In the genomic region with DNA sequence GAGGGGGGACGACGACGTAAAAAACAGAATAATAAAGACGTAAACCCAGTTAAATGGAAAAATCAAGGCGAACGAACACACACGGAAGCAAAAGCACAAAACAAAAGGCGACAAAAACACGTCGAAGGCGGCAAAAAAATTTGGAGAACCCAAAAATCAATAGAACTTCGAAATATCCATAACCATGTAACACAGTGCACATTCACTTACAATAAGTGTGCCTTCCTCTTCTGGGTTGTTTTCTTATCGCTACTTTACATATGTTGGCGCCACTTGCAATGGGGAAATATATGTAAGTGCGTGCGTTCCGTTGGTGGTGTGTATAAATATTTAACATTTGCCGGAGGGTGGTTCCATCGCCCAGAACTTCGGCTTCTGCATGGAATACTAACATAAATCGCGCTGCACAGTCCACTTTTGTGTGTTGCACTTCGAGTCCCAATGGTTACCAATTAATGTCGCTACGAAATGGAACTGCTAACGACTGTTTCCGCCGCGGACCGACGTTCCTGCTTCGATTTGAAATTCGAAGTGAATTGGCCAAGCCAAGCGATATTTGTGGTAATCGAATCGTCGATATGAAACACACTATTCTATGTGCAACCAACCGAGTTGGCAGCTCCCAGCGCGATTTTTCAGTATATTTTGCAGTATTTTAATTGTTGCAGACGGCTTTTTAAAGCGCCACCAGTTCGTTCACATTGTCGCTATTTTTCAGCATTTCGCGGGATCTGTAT, we compare ENCODE assay signal across 1 fruit fly cellular context.
TF ChIP-seq lines count a peak whose summit lies in the region.

A gene (minus strand): TSS at position 542 of the 737 bp plus-strand sequence.
A gene (plus strand): TSS at position 665 of the 737 bp plus-strand sequence.

TF ChIP-seq in whole organism, embryonic, 481 proteins besides CTCF, POLR2A, EP300 and RAD21 (continued from another document and continues in another):
- TF ChIP-seq CG1024 (GFP tag; IDR thresholded peaks at IDR 0.05; lab: Robert Waterston, UW) = no peak
- TF ChIP-seq ssp (GFP tag; IDR thresholded peaks at IDR 0.05; lab: Robert Waterston, UW) = peak; percentile 45; the same call in 1 of the 2 replicates
- TF ChIP-seq bowl (GFP tag; IDR thresholded peaks at IDR 0.05; lab: Robert Waterston, UW) = no peak
- TF ChIP-seq Side (GFP tag; optimal IDR thresholded peaks at IDR 0.05; lab: Kevin White, UChicago) = no peak
- no peak for TF ChIP-seq CG4404 (GFP tag; IDR thresholded peaks at IDR 0.05; lab: Robert Waterston, UW)
- TF ChIP-seq Sry-δ (GFP tag; optimal IDR thresholded peaks at IDR 0.05; lab: Kevin White, UChicago) = peak; percentile 83
- TF ChIP-seq Ets97D (GFP tag; optimal IDR thresholded peaks at IDR 0.05; lab: Kevin White, UChicago) = peak; percentile 95
- TF ChIP-seq Deaf1 (tag; optimal IDR thresholded peaks at IDR 0.05; lab: Kevin White, UChicago) = peak; percentile 32
- TF ChIP-seq CG12219 (GFP tag; optimal IDR thresholded peaks at IDR 0.05; lab: Kevin White, UChicago) = peak; percentile 32
- no peak for TF ChIP-seq Ada2b (GFP tag; IDR thresholded peaks at IDR 0.05; lab: Robert Waterston, UW)
- TF ChIP-seq cad (GFP tag; optimal IDR thresholded peaks at IDR 0.05; lab: Kevin White, UChicago) = no peak
- TF ChIP-seq Camta (GFP tag; optimal IDR thresholded peaks at IDR 0.05; lab: Kevin White, UChicago) = no peak
- TF ChIP-seq slou (GFP tag; optimal IDR thresholded peaks at IDR 0.05; lab: Kevin White, UChicago) = no peak
- peak; percentile 81 for TF ChIP-seq p53 (GFP tag; optimal IDR thresholded peaks at IDR 0.05; lab: Kevin White, UChicago)
- no peak for TF ChIP-seq Max (GFP tag; optimal IDR thresholded peaks at IDR 0.05; lab: Kevin White, UChicago)
- no peak for TF ChIP-seq sc (optimal IDR thresholded peaks at IDR 0.05; lab: Kevin White, UChicago)
- no peak for TF ChIP-seq sc (GFP tag; optimal IDR thresholded peaks at IDR 0.05; lab: Kevin White, UChicago)
- TF ChIP-seq CG12744 (GFP tag; optimal IDR thresholded peaks at IDR 0.05; lab: Kevin White, UChicago) = no peak
- peak; percentile 39 for TF ChIP-seq her (GFP tag; optimal IDR thresholded peaks at IDR 0.05; lab: Kevin White, UChicago)
- peak; percentile 74 for TF ChIP-seq unc-4 (GFP tag; IDR thresholded peaks at IDR 0.05; lab: Robert Waterston, UW; ENCODE audit: partially characterized antibody)
- no peak for TF ChIP-seq tup (GFP tag; optimal IDR thresholded peaks at IDR 0.05; lab: Kevin White, UChicago)
- TF ChIP-seq CG32772 (GFP tag; IDR thresholded peaks at IDR 0.05; lab: Robert Waterston, UW) = 0 out of 2 replicates have a peak, but pooled peaks have one; percentile 29
- TF ChIP-seq CG2120 (GFP tag; optimal IDR thresholded peaks at IDR 0.05; lab: Kevin White, UChicago) = peak; percentile 46
- TF ChIP-seq Hey (tag; optimal IDR thresholded peaks at IDR 0.05; lab: Kevin White, UChicago) = no peak
- peak; percentile 50 for TF ChIP-seq MESR4 (GFP tag; optimal IDR thresholded peaks at IDR 0.05; lab: Kevin White, UChicago)
- no peak for TF ChIP-seq Hr78 (GFP tag; optimal IDR thresholded peaks at IDR 0.05; lab: Kevin White, UChicago)
- peak; percentile 51 for TF ChIP-seq CG12071 (GFP tag; optimal IDR thresholded peaks at IDR 0.05; lab: Kevin White, UChicago)
- TF ChIP-seq Dip3 (GFP tag; optimal IDR thresholded peaks at IDR 0.05; lab: Kevin White, UChicago) = no peak
- peak; percentile 80 for TF ChIP-seq ci (GFP tag; IDR thresholded peaks at IDR 0.05; lab: Robert Waterston, UW)
- no peak for TF ChIP-seq BtbVII (GFP tag; optimal IDR thresholded peaks at IDR 0.05; lab: Kevin White, UChicago)
- no peak for TF ChIP-seq CG1233 (GFP tag; optimal IDR thresholded peaks at IDR 0.05; lab: Kevin White, UChicago)
- TF ChIP-seq dpn (GFP tag; optimal IDR thresholded peaks at IDR 0.05; lab: Kevin White, UChicago) = peak; percentile 29 to 33
- no peak for TF ChIP-seq sima (GFP tag; optimal IDR thresholded peaks at IDR 0.05; lab: Kevin White, UChicago)
- no peak for TF ChIP-seq Meics (GFP tag; optimal IDR thresholded peaks at IDR 0.05; lab: Kevin White, UChicago)
- TF ChIP-seq CG1602 (GFP tag; optimal IDR thresholded peaks at IDR 0.05; lab: Kevin White, UChicago) = no peak
- TF ChIP-seq Doc3 (GFP tag; IDR thresholded peaks at IDR 0.05; lab: Robert Waterston, UW; ENCODE audit: partially characterized antibody) = peak; percentile 49; the same call in 2 of the 3 replicates
- TF ChIP-seq YL-1 (GFP tag; optimal IDR thresholded peaks at IDR 0.05; lab: Kevin White, UChicago) = peak; percentile 58
- peak; percentile 44 for TF ChIP-seq CoRest (tag; optimal IDR thresholded peaks at IDR 0.05; lab: Kevin White, UChicago)
- TF ChIP-seq NC2α (GFP tag; optimal IDR thresholded peaks at IDR 0.05; lab: Kevin White, UChicago) = no peak
- 0 out of 4 replicates have a peak, but pooled peaks have one; percentile 12 for TF ChIP-seq Gug (GFP tag; IDR thresholded peaks at IDR 0.05; lab: Robert Waterston, UW)
- TF ChIP-seq CG34422 (GFP tag; IDR thresholded peaks at IDR 0.05; lab: Robert Waterston, UW) = peak; percentile 56; the same call in 2 of the 3 replicates
- TF ChIP-seq vnd (GFP tag; IDR thresholded peaks at IDR 0.05; lab: Robert Waterston, UW; ENCODE audit: partially characterized antibody) = peak; percentile 62; the same call in 2 of the 3 replicates
- peak; percentile 18 for TF ChIP-seq CG10979 (tag; optimal IDR thresholded peaks at IDR 0.05; lab: Kevin White, UChicago)
- peak; percentile 39 for TF ChIP-seq pb (GFP tag; optimal IDR thresholded peaks at IDR 0.05; lab: Kevin White, UChicago)
- peak; percentile 46 for TF ChIP-seq CG2712 (tag; optimal IDR thresholded peaks at IDR 0.05; lab: Kevin White, UChicago)
- TF ChIP-seq dm (GFP tag; optimal IDR thresholded peaks at IDR 0.05; lab: Kevin White, UChicago) = peak; percentile 35
- peak; percentile 11 for TF ChIP-seq dmrt11E (tag; optimal IDR thresholded peaks at IDR 0.05; lab: Kevin White, UChicago)
- peak; percentile 54; the same call in 1 of the 2 replicates for TF ChIP-seq CG42726 (GFP tag; IDR thresholded peaks at IDR 0.05; lab: Robert Waterston, UW; ENCODE audit: partially characterized antibody)
- no peak for TF ChIP-seq sim (GFP tag; IDR thresholded peaks at IDR 0.05; lab: Robert Waterston, UW)
- peak; percentile 53 for TF ChIP-seq CG3838 (GFP tag; optimal IDR thresholded peaks at IDR 0.05; lab: Kevin White, UChicago)
- TF ChIP-seq so (GFP tag; IDR thresholded peaks at IDR 0.05; lab: Robert Waterston, UW) = peak; percentile 48; the same call in 1 of the 3 replicates
- no peak for TF ChIP-seq Ravus (GFP tag; IDR thresholded peaks at IDR 0.05; lab: Robert Waterston, UW)
- TF ChIP-seq lilli (GFP tag; optimal IDR thresholded peaks at IDR 0.05; lab: Kevin White, UChicago) = peak; percentile 0
- TF ChIP-seq CG2202 (tag; optimal IDR thresholded peaks at IDR 0.05; lab: Kevin White, UChicago) = no peak
- peak; percentile 50 for TF ChIP-seq Antp (GFP tag; optimal IDR thresholded peaks at IDR 0.05; lab: Kevin White, UChicago)
- TF ChIP-seq CG8281 (tag; optimal IDR thresholded peaks at IDR 0.05; lab: Kevin White, UChicago) = no peak
- TF ChIP-seq NfI (GFP tag; optimal IDR thresholded peaks at IDR 0.05; lab: Kevin White, UChicago) = peak; percentile 39
- peak; percentile 86 for TF ChIP-seq CG12659 (GFP tag; optimal IDR thresholded peaks at IDR 0.05; lab: Kevin White, UChicago)
- TF ChIP-seq CG6654 (GFP tag; optimal IDR thresholded peaks at IDR 0.05; lab: Kevin White, UChicago) = no peak
- no peak for TF ChIP-seq maf-S (GFP tag; optimal IDR thresholded peaks at IDR 0.05; lab: Kevin White, UChicago)
- TF ChIP-seq D19B (GFP tag; optimal IDR thresholded peaks at IDR 0.05; lab: Kevin White, UChicago) = no peak
- peak; percentile 2 for TF ChIP-seq pros (GFP tag; optimal IDR thresholded peaks at IDR 0.05; lab: Kevin White, UChicago)
- peak; percentile 81 for TF ChIP-seq CG33213 (GFP tag; optimal IDR thresholded peaks at IDR 0.05; lab: Kevin White, UChicago)
- TF ChIP-seq CG31441 (GFP tag; IDR thresholded peaks at IDR 0.05; lab: Robert Waterston, UW) = peak; percentile 20; the same call in 1 of the 2 replicates
- TF ChIP-seq ato (GFP tag; IDR thresholded peaks at IDR 0.05; lab: Robert Waterston, UW; ENCODE audit: partially characterized antibody) = peak; percentile 63; the same call in 1 of the 2 replicates
- TF ChIP-seq CG14860 (GFP tag; IDR thresholded peaks at IDR 0.05; lab: Robert Waterston, UW; ENCODE audit: partially characterized antibody) = peak; percentile 56; the same call in 2 of the 3 replicates
- peak; percentile 27 for TF ChIP-seq Xbp1 (GFP tag; optimal IDR thresholded peaks at IDR 0.05; lab: Kevin White, UChicago)
- peak; percentile 31 for TF ChIP-seq onecut (GFP tag; IDR thresholded peaks at IDR 0.05; lab: Robert Waterston, UW)
- peak; percentile 68 for TF ChIP-seq Hmr (GFP tag; optimal IDR thresholded peaks at IDR 0.05; lab: Kevin White, UChicago)
- TF ChIP-seq Gsc (GFP tag; IDR thresholded peaks at IDR 0.05; lab: Robert Waterston, UW) = no peak
- TF ChIP-seq CG15514 (GFP tag; optimal IDR thresholded peaks at IDR 0.05; lab: Kevin White, UChicago) = peak; percentile 81
- TF ChIP-seq CG4282 (GFP tag; optimal IDR thresholded peaks at IDR 0.05; lab: Kevin White, UChicago) = no peak
- peak; percentile 72; the same call in 1 of the 2 replicates for TF ChIP-seq rib (GFP tag; IDR thresholded peaks at IDR 0.05; lab: Robert Waterston, UW)
- TF ChIP-seq bbx (GFP tag; IDR thresholded peaks at IDR 0.05; lab: Robert Waterston, UW; ENCODE audit: partially characterized antibody) = peak; percentile 84
- no peak for TF ChIP-seq caup (GFP tag; optimal IDR thresholded peaks at IDR 0.05; lab: Kevin White, UChicago; ENCODE audit: severe bottlenecking)
- TF ChIP-seq CG18011 (GFP tag; optimal IDR thresholded peaks at IDR 0.05; lab: Kevin White, UChicago) = no peak
- peak; percentile 81 for TF ChIP-seq BEAF-32 (GFP tag; optimal IDR thresholded peaks at IDR 0.05; lab: Kevin White, UChicago)
- TF ChIP-seq Bdp1 (GFP tag; optimal IDR thresholded peaks at IDR 0.05; lab: Kevin White, UChicago) = peak; percentile 9
- TF ChIP-seq luna (GFP tag; optimal IDR thresholded peaks at IDR 0.05; lab: Kevin White, UChicago) = no peak
- TF ChIP-seq CG7839 (tag; optimal IDR thresholded peaks at IDR 0.05; lab: Kevin White, UChicago) = peak; percentile 22
- 0 out of 2 replicates have a peak, but pooled peaks have one; percentile 31 for TF ChIP-seq CG17328 (GFP tag; IDR thresholded peaks at IDR 0.05; lab: Robert Waterston, UW)
- TF ChIP-seq CG8359 (GFP tag; optimal IDR thresholded peaks at IDR 0.05; lab: Kevin White, UChicago; ENCODE audit: borderline replicate concordance) = no peak
- TF ChIP-seq CG4360 (GFP tag; IDR thresholded peaks at IDR 0.05; lab: Robert Waterston, UW) = no peak
- TF ChIP-seq NC2β (GFP tag; optimal IDR thresholded peaks at IDR 0.05; lab: Kevin White, UChicago) = peak; percentile 62
- peak in 1 of 2 experiments; percentile 41 for TF ChIP-seq chif (GFP tag; optimal IDR thresholded peaks at IDR 0.05; lab: Kevin White, UChicago)
- peak; percentile 97 for TF ChIP-seq pzg (GFP tag; optimal IDR thresholded peaks at IDR 0.05; lab: Kevin White, UChicago)
- TF ChIP-seq cas (GFP tag; IDR thresholded peaks at IDR 0.05; lab: Robert Waterston, UW) = no peak
- peak in 1 of 2 experiments; percentile 73 for TF ChIP-seq Eip74EF (GFP tag; optimal IDR thresholded peaks at IDR 0.05; lab: Kevin White, UChicago)
- peak in 1 of 2 experiments; percentile 16 for TF ChIP-seq crp (GFP tag; optimal IDR thresholded peaks at IDR 0.05; lab: Kevin White, UChicago)
- TF ChIP-seq mam (GFP tag; optimal IDR thresholded peaks at IDR 0.05; lab: Kevin White, UChicago) = peak; percentile 27
- no peak for TF ChIP-seq cg (GFP tag; optimal IDR thresholded peaks at IDR 0.05; lab: Kevin White, UChicago)
- peak; percentile 43 for TF ChIP-seq gsb-n (tag; optimal IDR thresholded peaks at IDR 0.05; lab: Kevin White, UChicago)
- peak; percentile 44 for TF ChIP-seq CG12391 (tag; optimal IDR thresholded peaks at IDR 0.05; lab: Kevin White, UChicago)
- TF ChIP-seq CG7271 (tag; optimal IDR thresholded peaks at IDR 0.05; lab: Kevin White, UChicago) = no peak
- peak; percentile 20 for TF ChIP-seq kah (GFP tag; optimal IDR thresholded peaks at IDR 0.05; lab: Kevin White, UChicago)
- peak; percentile 44 for TF ChIP-seq CG15601 (tag; optimal IDR thresholded peaks at IDR 0.05; lab: Kevin White, UChicago)
- TF ChIP-seq ems (GFP tag; optimal IDR thresholded peaks at IDR 0.05; lab: Kevin White, UChicago) = peak; percentile 13
- TF ChIP-seq CG9609 (GFP tag; optimal IDR thresholded peaks at IDR 0.05; lab: Kevin White, UChicago) = no peak
- TF ChIP-seq E2f2 (GFP tag; IDR thresholded peaks at IDR 0.05; lab: Robert Waterston, UW) = peak; percentile 88
- peak; percentile 84 for TF ChIP-seq Myb (GFP tag; optimal IDR thresholded peaks at IDR 0.05; lab: Kevin White, UChicago)
- peak; percentile 69 for TF ChIP-seq CG3847 (GFP tag; IDR thresholded peaks at IDR 0.05; lab: Robert Waterston, UW)
- TF ChIP-seq fd96Cb (tag; optimal IDR thresholded peaks at IDR 0.05; lab: Kevin White, UChicago) = no peak
- TF ChIP-seq Doc2 (GFP tag; IDR thresholded peaks at IDR 0.05; lab: Robert Waterston, UW) = no peak
- TF ChIP-seq ac (GFP tag; optimal IDR thresholded peaks at IDR 0.05; lab: Kevin White, UChicago) = no peak
- no peak for TF ChIP-seq CG6854 (GFP tag; optimal IDR thresholded peaks at IDR 0.05; lab: Kevin White, UChicago)
- no peak for TF ChIP-seq fru (optimal IDR thresholded peaks at IDR 0.05; lab: Kevin White, UChicago)
- no peak for TF ChIP-seq Lim3 (GFP tag; IDR thresholded peaks at IDR 0.05; lab: Robert Waterston, UW)
- TF ChIP-seq tio (GFP tag; optimal IDR thresholded peaks at IDR 0.05; lab: Kevin White, UChicago) = no peak
- peak; percentile 31 for TF ChIP-seq repo (GFP tag; optimal IDR thresholded peaks at IDR 0.05; lab: Kevin White, UChicago)
- TF ChIP-seq croc (GFP tag; conservative IDR thresholded peaks at IDR 0.05; lab: Robert Waterston, UW) = no peak
- peak in 1 of 2 experiments; percentile 29 for TF ChIP-seq Pdp1 (GFP tag; optimal IDR thresholded peaks at IDR 0.05; lab: Kevin White, UChicago)
- TF ChIP-seq Dad (GFP tag; optimal IDR thresholded peaks at IDR 0.05; lab: Kevin White, UChicago) = peak; percentile 35
- peak; percentile 15 for TF ChIP-seq NK7.1 (GFP tag; optimal IDR thresholded peaks at IDR 0.05; lab: Kevin White, UChicago)
- peak; percentile 41 for TF ChIP-seq CG9876 (GFP tag; optimal IDR thresholded peaks at IDR 0.05; lab: Kevin White, UChicago)
- no peak for TF ChIP-seq crol (GFP tag; IDR thresholded peaks at IDR 0.05; lab: Robert Waterston, UW)
- no peak for TF ChIP-seq CG11093 (GFP tag; IDR thresholded peaks at IDR 0.05; lab: Robert Waterston, UW)
- TF ChIP-seq CG14710 (tag; optimal IDR thresholded peaks at IDR 0.05; lab: Kevin White, UChicago) = peak; percentile 67
- peak; percentile 78 for TF ChIP-seq HLH4C (GFP tag; IDR thresholded peaks at IDR 0.05; lab: Robert Waterston, UW; ENCODE audit: partially characterized antibody)
- TF ChIP-seq Nf-YC (tag; optimal IDR thresholded peaks at IDR 0.05; lab: Kevin White, UChicago) = peak; percentile 20
- TF ChIP-seq Asciz (GFP tag; optimal IDR thresholded peaks at IDR 0.05; lab: Kevin White, UChicago) = no peak
